Fruit fly (Drosophila melanogaster) whole organism, embryonic: ENCODE results near the gene SerRS.

Experiments used
- CG10321 ChIP-seq: fragments of 200-800 bp; sonication (Bioruptor generic); IDR thresholded peaks from 2 replicates; pipeline ENCODE4 v1.3.6; 2022; ENCODE audit warnings: missing biosample characterization, missing genetic modification characterization
- CG10654 ChIP-seq: fragments of 200-800 bp; sonication (Bioruptor generic); optimal IDR thresholded peaks from 2 replicates; lab custom pipeline; 2016; ENCODE audit warnings: missing biosample characterization, missing genetic modification characterization
- CG11456 ChIP-seq: fragments of 200-800 bp; sonication (Bioruptor generic); IDR thresholded peaks from 3 replicates; pipeline ENCODE4 v1.3.6; 2022; ENCODE audit warnings: missing biosample characterization, missing genetic modification characterization
- CG12299 ChIP-seq: fragments of 200-800 bp; sonication (Bioruptor generic); optimal IDR thresholded peaks from 2 replicates; lab custom pipeline; 2018; ENCODE audit warnings: missing biosample characterization, mild to moderate bottlenecking, missing genetic modification characterization
- CG13424 ChIP-seq: fragments of 200-800 bp; sonication (Bioruptor generic); optimal IDR thresholded peaks from 2 replicates; lab custom pipeline; 2019; ENCODE audit warnings: missing biosample characterization, mild to moderate bottlenecking, missing genetic modification characterization, moderate library complexity
- CG16813 ChIP-seq: fragments of 200-800 bp; sonication (Bioruptor generic); IDR thresholded peaks from 3 replicates; pipeline ENCODE4 v1.3.6; 2022; ENCODE audit warnings: missing biosample characterization, missing genetic modification characterization; ENCODE audit not compliant: partially characterized antibody
- CG2120 ChIP-seq: fragments of 200-800 bp; sonication (Bioruptor generic); optimal IDR thresholded peaks from 3 replicates; lab custom pipeline; 2016; ENCODE audit warnings: missing biosample characterization, missing genetic modification characterization
- CG2202 ChIP-seq: fragments of 200-800 bp; sonication (Bioruptor generic); optimal IDR thresholded peaks from 2 replicates; lab custom pipeline; 2018; ENCODE audit warnings: missing biosample characterization, mild to moderate bottlenecking, missing genetic modification characterization
- CG2875 ChIP-seq: fragments of 200-800 bp; sonication (Bioruptor generic); optimal IDR thresholded peaks from 2 replicates; lab custom pipeline; 2017; ENCODE audit warnings: missing biosample characterization, mild to moderate bottlenecking, missing genetic modification characterization, missing genetic modification reagents
- CG3065 ChIP-seq: fragments of 200-800 bp; sonication (Bioruptor generic); optimal IDR thresholded peaks from 2 replicates; lab custom pipeline; 2016; ENCODE audit warnings: missing biosample characterization, missing genetic modification characterization
- CG31388 ChIP-seq: fragments of 200-800 bp; sonication (Bioruptor generic); optimal IDR thresholded peaks from 2 replicates; lab custom pipeline; 2016; ENCODE audit warnings: missing biosample characterization, missing genetic modification characterization
- CG31441 ChIP-seq: fragments of 200-800 bp; sonication (Bioruptor generic); IDR thresholded peaks from 2 replicates; pipeline ENCODE4 v1.3.6; 2022; ENCODE audit warnings: missing biosample characterization, missing genetic modification characterization
- CG32772 ChIP-seq: fragments of 200-800 bp; sonication (Bioruptor generic); IDR thresholded peaks from 2 replicates; pipeline ENCODE4 v1.3.6; 2022; ENCODE audit warnings: missing biosample characterization, missing genetic modification characterization
- CG33557 ChIP-seq: fragments of 200-800 bp; sonication (Bioruptor generic); optimal IDR thresholded peaks from 2 replicates; lab custom pipeline; 2019; ENCODE audit warnings: missing biosample characterization, mild to moderate bottlenecking, missing genetic modification characterization, moderate library complexity
- CG3838 ChIP-seq: fragments of 200-800 bp; sonication (Bioruptor generic); optimal IDR thresholded peaks from 3 replicates; lab custom pipeline; 2016; ENCODE audit warnings: missing biosample characterization, missing genetic modification characterization
- CG4282 ChIP-seq: fragments of 200-800 bp; sonication (Bioruptor generic); optimal IDR thresholded peaks from 2 replicates; lab custom pipeline; 2016; ENCODE audit warnings: missing biosample characterization, missing genetic modification characterization
- CG4617 ChIP-seq: fragments of 200-800 bp; sonication (Bioruptor generic); optimal IDR thresholded peaks from 3 replicates; lab custom pipeline; 2016; ENCODE audit warnings: missing biosample characterization, missing genetic modification characterization, borderline replicate concordance
- CG6175 ChIP-seq: fragments of 200-800 bp; sonication (Bioruptor generic); IDR thresholded peaks from 3 replicates; pipeline ENCODE4 v1.3.6; 2022; ENCODE audit warnings: missing biosample characterization, missing genetic modification characterization
- CG7271 ChIP-seq: fragments of 200-800 bp; sonication (Bioruptor generic); optimal IDR thresholded peaks from 2 replicates; lab custom pipeline; 2018; ENCODE audit warnings: missing biosample characterization, mild to moderate bottlenecking, missing genetic modification characterization, moderate library complexity
- CTCF ChIP-seq: fragments of 200-800 bp; sonication (Bioruptor generic); optimal IDR thresholded peaks from 2 replicates; lab custom pipeline; 2017; ENCODE audit warnings: missing biosample characterization, mild to moderate bottlenecking, missing genetic modification characterization, moderate library complexity
- D19B ChIP-seq: fragments of 200-800 bp; sonication (Bioruptor generic); optimal IDR thresholded peaks from 2 replicates; lab custom pipeline; 2017; ENCODE audit warnings: missing biosample characterization, mild to moderate bottlenecking, missing genetic modification characterization
- Dbx ChIP-seq: fragments of 200-800 bp; sonication (Bioruptor generic); IDR thresholded peaks from 3 replicates; pipeline ENCODE4 v1.3.6; 2022; ENCODE audit warnings: missing biosample characterization, missing genetic modification characterization
- Doc2 ChIP-seq: fragments of 200-800 bp; sonication (Bioruptor generic); IDR thresholded peaks from 2 replicates; pipeline ENCODE4 v1.3.6; 2022; ENCODE audit warnings: missing biosample characterization, missing genetic modification characterization
- Doc3 ChIP-seq: fragments of 200-800 bp; sonication (Bioruptor generic); IDR thresholded peaks from 3 replicates; pipeline ENCODE4 v1.3.6; 2022; ENCODE audit warnings: missing biosample characterization, missing genetic modification characterization; ENCODE audit not compliant: partially characterized antibody
- Dp ChIP-seq: fragments of 200-800 bp; sonication (Bioruptor generic); optimal IDR thresholded peaks from 2 replicates; lab custom pipeline; 2018; ENCODE audit warnings: missing biosample characterization, mild to moderate bottlenecking, missing genetic modification characterization, moderate library complexity
- GATAe ChIP-seq: fragments of 200-800 bp; sonication (Bioruptor generic); conservative IDR thresholded peaks from 2 replicates; pipeline ENCODE4 v1.3.6; 2022; ENCODE audit warnings: missing biosample characterization, missing genetic modification characterization
- Rx ChIP-seq: fragments of 200-800 bp; sonication (Bioruptor generic); IDR thresholded peaks from 2 replicates; pipeline ENCODE4 v1.3.6; 2022; ENCODE audit warnings: missing biosample characterization, missing genetic modification characterization
- Side ChIP-seq: fragments of 200-800 bp; sonication (Bioruptor generic); optimal IDR thresholded peaks from 2 replicates; lab custom pipeline; 2016; ENCODE audit warnings: missing biosample characterization, missing genetic modification characterization
- Sin3A ChIP-seq: fragments of >200 bp; optimal IDR thresholded peaks from 2 replicates; lab custom pipeline; 2018
- Usf ChIP-seq: fragments of 200-800 bp; sonication (Bioruptor generic); optimal IDR thresholded peaks from 2 replicates; lab custom pipeline; 2017; ENCODE audit warnings: missing genotype, missing biosample characterization, missing genetic modification characterization
- Vsx1 ChIP-seq: fragments of 200-800 bp; sonication (Bioruptor generic); optimal IDR thresholded peaks from 2 replicates; lab custom pipeline; 2017; ENCODE audit warnings: missing biosample characterization, mild to moderate bottlenecking, missing genetic modification characterization, missing genetic modification reagents
- Xrp1 ChIP-seq: fragments of 200-800 bp; sonication (Bioruptor generic); IDR thresholded peaks from 2 replicates; pipeline ENCODE4 v1.3.6; 2022; ENCODE audit warnings: missing biosample characterization, missing genetic modification characterization
- dpn ChIP-seq, 2 experiments: fragments of 200-800 bp; sonication (Bioruptor generic); optimal IDR thresholded peaks; 3 replicates each; lab custom pipeline; 2016; ENCODE audit warnings: missing biosample characterization in 2 of 2, missing genetic modification characterization in 2 of 2
- gce ChIP-seq: fragments of 200-800 bp; sonication (Bioruptor generic); IDR thresholded peaks from 3 replicates; pipeline ENCODE4 v1.3.6; 2022; ENCODE audit warnings: missing biosample characterization, missing genetic modification characterization
- h ChIP-seq: fragments of >200 bp; optimal IDR thresholded peaks from 2 replicates; lab custom pipeline; 2017
- insv ChIP-seq, 2 experiments: fragments of 200-800 bp; sonication (Bioruptor generic); optimal IDR thresholded peaks; 3 replicates each; lab custom pipeline; 2016 to 2018; ENCODE audit warnings: missing biosample characterization in 2 of 2, missing genetic modification characterization in 2 of 2
- lab ChIP-seq: fragments of 200-800 bp; sonication (Bioruptor generic); optimal IDR thresholded peaks from 3 replicates; lab custom pipeline; 2017; ENCODE audit warnings: missing biosample characterization, missing genetic modification characterization, mild to moderate bottlenecking, moderate library complexity, missing genetic modification reagents
- oc ChIP-seq: fragments of 200-800 bp; sonication (Bioruptor generic); optimal IDR thresholded peaks from 2 replicates; lab custom pipeline; 2018; ENCODE audit warnings: missing biosample characterization, mild to moderate bottlenecking, missing genetic modification characterization, moderate library complexity
- onecut ChIP-seq: fragments of 200-800 bp; sonication (Bioruptor generic); IDR thresholded peaks from 2 replicates; pipeline ENCODE4 v1.3.6; 2022; ENCODE audit warnings: missing biosample characterization, missing genetic modification characterization
- pan ChIP-seq, 4 experiments: fragments of >200 bp in 3 of 4; fragments of 200-800 bp in 1 of 4; sonication (Bioruptor generic) in 1 of 4; optimal IDR thresholded peaks in 3 of 4; IDR thresholded peaks in 1 of 4; 2 replicates each; pipeline versions ENCODE4 v1.3.6 to Lab custom; 2017 to 2022; ENCODE audit warnings: missing biosample characterization in 2 of 4, missing genetic modification characterization in 2 of 4, mixed read lengths in 1 of 4
- pb ChIP-seq: fragments of 200-800 bp; sonication (Bioruptor generic); optimal IDR thresholded peaks from 3 replicates; lab custom pipeline; 2016; ENCODE audit warnings: missing biosample characterization, missing genetic modification characterization
- pho ChIP-seq: fragments of 200-800 bp; sonication (Bioruptor generic); optimal IDR thresholded peaks from 2 replicates; lab custom pipeline; 2016; ENCODE audit warnings: missing biosample characterization, missing genetic modification characterization
- repo ChIP-seq: fragments of 200-800 bp; sonication (Bioruptor generic); optimal IDR thresholded peaks from 2 replicates; lab custom pipeline; 2016; ENCODE audit warnings: missing biosample characterization, missing genetic modification characterization
- row ChIP-seq: fragments of 200-800 bp; sonication (Bioruptor generic); IDR thresholded peaks from 3 replicates; pipeline ENCODE4 v1.3.6; 2022; ENCODE audit warnings: missing biosample characterization, missing genetic modification characterization
- so ChIP-seq: fragments of 200-800 bp; sonication (Bioruptor generic); IDR thresholded peaks from 3 replicates; pipeline ENCODE4 v1.3.6; 2022; ENCODE audit warnings: missing biosample characterization, missing genetic modification characterization
- stc ChIP-seq: fragments of 200-800 bp; sonication (Bioruptor generic); IDR thresholded peaks from 2 replicates; pipeline ENCODE4 v1.3.6; 2022; ENCODE audit warnings: missing biosample characterization, missing genetic modification characterization
- tup ChIP-seq: fragments of 200-800 bp; sonication (Bioruptor generic); optimal IDR thresholded peaks from 2 replicates; lab custom pipeline; 2016; ENCODE audit warnings: missing biosample characterization, mild to moderate bottlenecking, missing genetic modification characterization, moderate library complexity
- tx ChIP-seq: fragments of 200-800 bp; sonication (Bioruptor generic); optimal IDR thresholded peaks from 2 replicates; lab custom pipeline; 2016; ENCODE audit warnings: missing biosample characterization, missing genetic modification characterization
- unpg ChIP-seq: fragments of 200-800 bp; sonication (Bioruptor generic); optimal IDR thresholded peaks from 3 replicates; lab custom pipeline; 2018; ENCODE audit warnings: missing biosample characterization, mild to moderate bottlenecking, missing genetic modification characterization, moderate library complexity
- usp ChIP-seq: fragments of >200 bp; optimal IDR thresholded peaks from 2 replicates; lab custom pipeline; 2017; ENCODE audit warnings: missing biosample characterization, missing genetic modification characterization
- wor ChIP-seq: fragments of 200-800 bp; sonication (Bioruptor generic); IDR thresholded peaks from 2 replicates; pipeline ENCODE4 v1.3.6; 2022; ENCODE audit warnings: missing biosample characterization, missing genetic modification characterization

SerRS gene

dm6 chr2L:3058772-3059623 is 21.8 kb upstream of the SerRS start (continued):
- TF ChIP-seq Dp (GFP tag; lab: Kevin White, UChicago): peak; percentile 21
- peak; percentile 28 for TF ChIP-seq Usf (GFP tag; lab: Kevin White, UChicago)
- no peak for TF ChIP-seq Sin3A
- TF ChIP-seq repo (GFP tag; lab: Kevin White, UChicago): no peak
- TF ChIP-seq CG16813 (GFP tag; lab: Robert Waterston, UW): no peak
- no peak for TF ChIP-seq Side (GFP tag; lab: Kevin White, UChicago)
- no peak for TF ChIP-seq Vsx1
- TF ChIP-seq h (lab: Kevin White, UChicago): no peak
- TF ChIP-seq usp (GFP tag; lab: Kevin White, UChicago): no peak
- TF ChIP-seq CG4282 (GFP tag; lab: Kevin White, UChicago): no peak
- no peak for TF ChIP-seq oc
- no peak for TF ChIP-seq CG2202 (tag; lab: Kevin White, UChicago)
- TF ChIP-seq CG7271: no peak
- 0 out of 3 replicates have a peak, but pooled peaks have one; percentile 25 for TF ChIP-seq Dbx (GFP tag; lab: Robert Waterston, UW)
- no peak for TF ChIP-seq CG10654 (GFP tag; lab: Kevin White, UChicago)
- no peak for TF ChIP-seq CG33557 (GFP tag; lab: Kevin White, UChicago)
- no peak for TF ChIP-seq CG11456 (GFP tag; lab: Robert Waterston, UW)
- no peak for TF ChIP-seq CG13424
- peak; percentile 14; the same call in 1 of the 2 replicates for TF ChIP-seq CG32772
- TF ChIP-seq CG31388 (GFP tag; lab: Kevin White, UChicago): no peak
- no peak for TF ChIP-seq wor (GFP tag; lab: Robert Waterston, UW)
- TF ChIP-seq Rx (GFP tag; lab: Robert Waterston, UW): 0 out of 2 replicates have a peak, but pooled peaks have one; percentile 21
- TF ChIP-seq dpn (GFP tag; optimal IDR thresholded peaks at IDR 0.05; lab: Kevin White, UChicago): peak in 1 of 2 experiments; percentile 23
- TF ChIP-seq unpg (GFP tag; lab: Kevin White, UChicago): no peak
- no peak for TF ChIP-seq so
- TF ChIP-seq tx (GFP tag; lab: Kevin White, UChicago): peak; percentile 13
- TF ChIP-seq gce: no peak
- TF ChIP-seq GATAe (GFP tag; lab: Robert Waterston, UW): no peak
- no peak for TF ChIP-seq CG3838 (GFP tag; lab: Kevin White, UChicago)
- TF ChIP-seq D19B: no peak
- TF ChIP-seq onecut (GFP tag; lab: Robert Waterston, UW): no peak
- peak; percentile 47 for TF ChIP-seq Xrp1 (GFP tag; lab: Robert Waterston, UW)
- TF ChIP-seq pan (optimal IDR thresholded peaks at IDR 0.05; lab: Kevin White, UChicago): no peak
- TF ChIP-seq pan (GFP tag; optimal IDR thresholded peaks at IDR 0.05 in 1 of 2, IDR thresholded peaks at IDR 0.05 in 1 of 2): no peak
- no peak for TF ChIP-seq CG10321 (GFP tag; lab: Robert Waterston, UW)
- TF ChIP-seq CG3065 (GFP tag; lab: Kevin White, UChicago): no peak
- TF ChIP-seq row (GFP tag; lab: Robert Waterston, UW): peak; percentile 65
- TF ChIP-seq CG6175 (GFP tag; lab: Robert Waterston, UW): peak; percentile 87
- no peak for TF ChIP-seq CG2875 (GFP tag; lab: Kevin White, UChicago)
- TF ChIP-seq pb (GFP tag; lab: Kevin White, UChicago): no peak
- TF ChIP-seq stc: no peak
- TF ChIP-seq CG31441 (GFP tag; lab: Robert Waterston, UW): no peak
- no peak for TF ChIP-seq CG4617 (GFP tag; lab: Kevin White, UChicago)
- TF ChIP-seq CTCF: no peak
- no peak for TF ChIP-seq Doc3 (GFP tag; lab: Robert Waterston, UW)
- TF ChIP-seq CG12299 (tag; lab: Kevin White, UChicago): no peak
- no peak for TF ChIP-seq insv (GFP tag; optimal IDR thresholded peaks at IDR 0.05; lab: Kevin White, UChicago)
- TF ChIP-seq Doc2 (GFP tag; lab: Robert Waterston, UW): no peak
- no peak for TF ChIP-seq tup
- TF ChIP-seq lab: no peak
- no peak for TF ChIP-seq pho
- TF ChIP-seq CG2120 (GFP tag; lab: Kevin White, UChicago): peak; percentile 85
